Fruit fly (Drosophila melanogaster) whole organism, prepupa: Measurements from ENCODE around the gene Teh1.

Source experiments
- CG10631 ChIP-seq: fragments of 200-800 bp; sonication (Bioruptor generic); optimal IDR thresholded peaks from 2 replicates; lab custom pipeline; 2016; ENCODE audit warnings: missing biosample characterization, missing genetic modification characterization
- CG10669 ChIP-seq: fragments of 200-800 bp; sonication (Bioruptor generic); optimal IDR thresholded peaks from 3 replicates; lab custom pipeline; 2018; ENCODE audit warnings: missing biosample characterization, mild to moderate bottlenecking, missing genetic modification characterization, moderate library complexity
- CG11902 ChIP-seq: fragments of 200-800 bp; sonication (Bioruptor generic); optimal IDR thresholded peaks from 3 replicates; lab custom pipeline; 2016; ENCODE audit warnings: missing biosample characterization, missing genetic modification characterization
- CG15336 ChIP-seq: fragments of 200-800 bp; sonication (Bioruptor generic); IDR thresholded peaks from 2 replicates; pipeline ENCODE4 v1.3.6; 2022; ENCODE audit warnings: missing biosample characterization, missing genetic modification characterization
- CG16779 ChIP-seq: fragments of 200-800 bp; sonication (Bioruptor generic); optimal IDR thresholded peaks from 3 replicates; lab custom pipeline; 2017; ENCODE audit warnings: missing biosample characterization, mild to moderate bottlenecking, missing genetic modification characterization
- CG31627 ChIP-seq: fragments of 200-800 bp; sonication (Bioruptor generic); optimal IDR thresholded peaks from 3 replicates; lab custom pipeline; 2016; ENCODE audit warnings: missing biosample characterization, missing genetic modification characterization
- CG32006 ChIP-seq: fragments of 200-800 bp; sonication (Bioruptor generic); optimal IDR thresholded peaks from 3 replicates; lab custom pipeline; 2017; ENCODE audit warnings: missing biosample characterization, mild to moderate bottlenecking, missing genetic modification characterization
- CG34406 ChIP-seq: fragments of 200-800 bp; sonication (Bioruptor generic); optimal IDR thresholded peaks from 3 replicates; lab custom pipeline; 2016; ENCODE audit warnings: missing biosample characterization, missing genetic modification characterization
- CG3919 ChIP-seq: fragments of 200-800 bp; sonication (Bioruptor generic); optimal IDR thresholded peaks from 3 replicates; lab custom pipeline; 2016; ENCODE audit warnings: missing biosample characterization, missing genetic modification characterization
- CG4318 ChIP-seq: fragments of 200-800 bp; sonication (Bioruptor generic); optimal IDR thresholded peaks from 3 replicates; lab custom pipeline; 2017; ENCODE audit warnings: missing biosample characterization, mild to moderate bottlenecking, missing genetic modification characterization
- CG6163 ChIP-seq: fragments of 200-800 bp; sonication (Bioruptor generic); IDR thresholded peaks from 3 replicates; pipeline ENCODE4 v1.3.6; 2022; ENCODE audit warnings: missing biosample characterization, missing genetic modification characterization
- CG6276 ChIP-seq: fragments of 200-800 bp; sonication (Bioruptor generic); optimal IDR thresholded peaks from 2 replicates; lab custom pipeline; 2017; ENCODE audit warnings: missing biosample characterization, mild to moderate bottlenecking, missing genetic modification characterization
- CG6854 ChIP-seq: fragments of 200-800 bp; sonication (Bioruptor generic); optimal IDR thresholded peaks from 2 replicates; lab custom pipeline; 2017; ENCODE audit warnings: missing biosample characterization, mild to moderate bottlenecking, missing genetic modification characterization
- CG7368 ChIP-seq: fragments of 200-800 bp; sonication (Bioruptor generic); optimal IDR thresholded peaks from 3 replicates; lab custom pipeline; 2016; ENCODE audit warnings: missing biosample characterization, missing genetic modification characterization
- CG8119 ChIP-seq: fragments of 200-800 bp; sonication (Bioruptor generic); IDR thresholded peaks from 3 replicates; pipeline ENCODE4 v1.3.6; 2022; ENCODE audit warnings: missing biosample characterization, missing genetic modification characterization
- CG8632 ChIP-seq: fragments of 200-800 bp; sonication (Bioruptor generic); optimal IDR thresholded peaks from 3 replicates; lab custom pipeline; 2016; ENCODE audit warnings: missing biosample characterization, missing genetic modification characterization
- Eip75B ChIP-seq: fragments of 200-800 bp; sonication (Bioruptor generic); optimal IDR thresholded peaks from 3 replicates; lab custom pipeline; 2016; ENCODE audit warnings: missing biosample characterization, missing genetic modification characterization
- Eip78C ChIP-seq: fragments of 200-800 bp; sonication (Bioruptor generic); peaks from one replicate; lab custom pipeline; 2016; ENCODE audit warnings: missing biosample characterization, missing genetic modification characterization
- Eip93F ChIP-seq: fragments of 200-800 bp; sonication (Bioruptor generic); optimal IDR thresholded peaks from 2 replicates; lab custom pipeline; 2016; ENCODE audit warnings: missing biosample characterization, mild to moderate bottlenecking, missing genetic modification characterization
- Hr38 ChIP-seq: sonication (Bioruptor generic); optimal IDR thresholded peaks from 2 replicates; lab custom pipeline; 2016; ENCODE audit warnings: missing biosample characterization, missing genetic modification characterization
- Hr39 ChIP-seq: fragments of 200-800 bp; sonication (Bioruptor generic); optimal IDR thresholded peaks from 2 replicates; lab custom pipeline; 2016; ENCODE audit warnings: missing biosample characterization, missing genetic modification characterization
- Hr4 ChIP-seq: fragments of 200-800 bp; sonication (Bioruptor generic); optimal IDR thresholded peaks from 3 replicates; lab custom pipeline; 2016; ENCODE audit warnings: missing biosample characterization, missing genetic modification characterization
- Lpt ChIP-seq: fragments of 200-800 bp; sonication (Bioruptor generic); optimal IDR thresholded peaks from 3 replicates; lab custom pipeline; 2016; ENCODE audit warnings: missing biosample characterization, missing genetic modification characterization
- Met ChIP-seq: fragments of 200-800 bp; sonication (Bioruptor generic); optimal IDR thresholded peaks from 3 replicates; lab custom pipeline; 2016; ENCODE audit warnings: missing biosample characterization, missing genetic modification characterization
- Sox102F ChIP-seq: fragments of 200-800 bp; sonication (Bioruptor generic); optimal IDR thresholded peaks from 2 replicates; lab custom pipeline; 2016; ENCODE audit warnings: missing biosample characterization, mild to moderate bottlenecking, missing genetic modification characterization
- acj6 ChIP-seq: fragments of 200-800 bp; sonication (Bioruptor generic); optimal IDR thresholded peaks from 3 replicates; lab custom pipeline; 2016; ENCODE audit warnings: missing biosample characterization, missing genetic modification characterization
- cyc ChIP-seq: fragments of 200-800 bp; sonication (Bioruptor generic); optimal IDR thresholded peaks from 3 replicates; lab custom pipeline; 2016; ENCODE audit warnings: missing biosample characterization, missing genetic modification characterization
- dac ChIP-seq: fragments of 200-800 bp; sonication (Bioruptor generic); optimal IDR thresholded peaks from 2 replicates; lab custom pipeline; 2017; ENCODE audit warnings: missing biosample characterization, mild to moderate bottlenecking, missing genetic modification characterization
- dsx ChIP-seq: fragments of 200-800 bp; optimal IDR thresholded peaks from 3 replicates; lab custom pipeline; 2019; ENCODE audit warnings: missing biosample characterization, mild to moderate bottlenecking, missing genetic modification characterization, moderate library complexity; ENCODE audit not compliant: poor library complexity, severe bottlenecking
- eg ChIP-seq: fragments of 200-800 bp; sonication (Bioruptor generic); IDR thresholded peaks from 3 replicates; pipeline ENCODE4 v1.3.6; 2022; ENCODE audit warnings: missing biosample characterization, missing genetic modification characterization
- fd85E ChIP-seq: fragments of 200-800 bp; sonication (Bioruptor generic); optimal IDR thresholded peaks from 3 replicates; lab custom pipeline; 2016; ENCODE audit warnings: missing biosample characterization, missing genetic modification characterization
- lz ChIP-seq: fragments of 200-800 bp; sonication (Bioruptor generic); optimal IDR thresholded peaks from 3 replicates; lab custom pipeline; 2016; ENCODE audit warnings: missing biosample characterization, missing genetic modification characterization
- net ChIP-seq: fragments of 200-800 bp; sonication (Bioruptor generic); optimal IDR thresholded peaks from 3 replicates; lab custom pipeline; 2016; ENCODE audit warnings: missing biosample characterization, missing genetic modification characterization
- salr ChIP-seq, 2 experiments: fragments of 200-800 bp; sonication (Bioruptor generic); optimal IDR thresholded peaks; 3 replicates each; lab custom pipeline; 2016 to 2018; ENCODE audit warnings: missing biosample characterization in 2 of 2, missing genetic modification characterization in 2 of 2, mild to moderate bottlenecking in 1 of 2
- spab ChIP-seq: fragments of 200-800 bp; sonication (Bioruptor generic); optimal IDR thresholded peaks from 2 replicates; lab custom pipeline; 2017; ENCODE audit warnings: missing biosample characterization, mild to moderate bottlenecking, missing genetic modification characterization, missing genetic modification reagents
- svp ChIP-seq: fragments of 200-800 bp; sonication (Bioruptor generic); peaks from one replicate; lab custom pipeline; 2016; ENCODE audit warnings: missing biosample characterization, missing genetic modification characterization
- topi ChIP-seq: fragments of 200-800 bp; sonication (Bioruptor generic); optimal IDR thresholded peaks from 3 replicates; lab custom pipeline; 2016; ENCODE audit warnings: missing biosample characterization, missing genetic modification characterization
- vri ChIP-seq: fragments of 200-800 bp; sonication (Bioruptor generic); optimal IDR thresholded peaks from 3 replicates; lab custom pipeline; 2016; ENCODE audit warnings: missing biosample characterization, mild to moderate bottlenecking, missing genetic modification characterization

The Teh1 gene

dm6 chr3R:9857785-9858184 lies 10.1 kb downstream of the Teh1 start:
- TF ChIP-seq Hr39 (GFP tag; lab: Kevin White, UChicago) (no peak), Lpt (no peak), eg (GFP tag; lab: Robert Waterston, UW) (no peak), CG15336 (GFP tag; lab: Robert Waterston, UW) (no peak), lz (GFP tag; lab: Kevin White, UChicago) (no peak), CG6163 (GFP tag; lab: Robert Waterston, UW) (no peak), Eip93F (GFP tag; lab: Kevin White, UChicago) (no peak), CG8119 (0 out of 3 replicates have a peak, but pooled peaks have one; percentile 33), CG16779 (tag; lab: Kevin White, UChicago) (no peak), CG32006 (GFP tag; lab: Kevin White, UChicago) (peak; percentile 25), CG8632 (GFP tag; lab: Kevin White, UChicago) (no peak), CG10631 (GFP tag; lab: Kevin White, UChicago) (peak; percentile 5), net (GFP tag; lab: Kevin White, UChicago) (no peak), Hr4 (GFP tag; lab: Kevin White, UChicago) (no peak), CG10669 (GFP tag; lab: Kevin White, UChicago) (no peak), dac (GFP tag; lab: Kevin White, UChicago) (no peak), CG11902 (GFP tag; lab: Kevin White, UChicago) (no peak), salr (GFP tag; optimal IDR thresholded peaks at IDR 0.05; lab: Kevin White, UChicago) (no peak), vri (no peak), topi (GFP tag; lab: Kevin White, UChicago) (no peak), Met (GFP tag; lab: Kevin White, UChicago) (no peak), CG4318 (GFP tag; lab: Kevin White, UChicago) (no peak), acj6 (GFP tag; lab: Kevin White, UChicago) (no peak), CG3919 (GFP tag; lab: Kevin White, UChicago) (no peak), dsx (peak; percentile 8), Sox102F (GFP tag; lab: Kevin White, UChicago) (no peak), Hr38 (no peak), Eip78C (peak; percentile 38), CG31627 (no peak), cyc (GFP tag; lab: Kevin White, UChicago) (no peak), CG34406 (GFP tag; lab: Kevin White, UChicago) (no peak), spab (GFP tag; lab: Kevin White, UChicago) (no peak), Eip75B (GFP tag; lab: Kevin White, UChicago) (no peak), fd85E (GFP tag; lab: Kevin White, UChicago) (no peak)

dm6 chr3R:9851653-9852052 lies 16.3 kb downstream of the Teh1 start:
- no peak for TF ChIP-seq dsx
- no peak for TF ChIP-seq vri
- peak; percentile 3 for TF ChIP-seq CG7368 (GFP tag; lab: Kevin White, UChicago)

- TF ChIP-seq CG6163 (GFP tag; lab: Robert Waterston, UW), result no peak
- TF ChIP-seq CG6854 (GFP tag; lab: Kevin White, UChicago), result no peak
- no peak for TF ChIP-seq Hr38
- no peak for TF ChIP-seq CG15336 (GFP tag; lab: Robert Waterston, UW)
- TF ChIP-seq CG11902 (GFP tag; lab: Kevin White, UChicago), result no peak
- TF ChIP-seq Eip75B (GFP tag; lab: Kevin White, UChicago), result no peak
- TF ChIP-seq Eip93F (GFP tag; lab: Kevin White, UChicago), result no peak
- TF ChIP-seq svp (GFP tag; lab: Kevin White, UChicago), result no peak
- no peak for TF ChIP-seq topi (GFP tag; lab: Kevin White, UChicago)
- no peak for TF ChIP-seq Eip78C
- no peak for TF ChIP-seq CG8632 (GFP tag; lab: Kevin White, UChicago)
- no peak for TF ChIP-seq CG10631 (GFP tag; lab: Kevin White, UChicago)
- TF ChIP-seq CG6276 (GFP tag; lab: Kevin White, UChicago), result no peak
- TF ChIP-seq dsx, result no peak
- TF ChIP-seq CG32006 (GFP tag; lab: Kevin White, UChicago), result no peak
- TF ChIP-seq eg (GFP tag; lab: Robert Waterston, UW), result no peak
- TF ChIP-seq acj6 (GFP tag; lab: Kevin White, UChicago), result no peak
Measured at dm6 chr3R:9823723-9824122, 44.2 kb downstream of the Teh1 start, which contains the start of gene CG34302. Gene CG34302 (minus strand): TSS chr3R:9823823.
